Worm (Caenorhabditis elegans): ENCODE measurements around the gene lat-1.

ce11 chrII:8853960-8854359 is 42.7 kb upstream of the lat-1 start:
- TF ChIP-seq C17E4.6 (GFP tag; IDR thresholded peaks at IDR 0.05) (no peak), ztf-3 (GFP tag; optimal IDR thresholded peaks at IDR 0.05) (no peak), bed-1 (GFP tag; IDR thresholded peaks at IDR 0.05) (no peak), unc-62 (GFP tag; optimal IDR thresholded peaks at IDR 0.05) (no peak), pha-4 (tag; optimal IDR thresholded peaks at IDR 0.05) (no peak), ama-1 (optimal IDR thresholded peaks at IDR 0.05) (no peak), ama-1 (GFP tag; optimal IDR thresholded peaks at IDR 0.05) (no peak), sdz-38 (tag; optimal IDR thresholded peaks at IDR 0.05) (no peak), sea-2 (GFP tag; IDR thresholded peaks at IDR 0.05) (no peak), unc-130 (GFP tag; optimal IDR thresholded peaks at IDR 0.05) (no peak), snpc-3.4 (tag; optimal IDR thresholded peaks at IDR 0.05) (no peak)

All from whole organism, young adult.